Fruit fly (Drosophila melanogaster): ENCODE results near the gene CG15554.

Gene CG15554

dm6 chr3R:31127357-31127775 is 1.4 kb downstream of the CG15554 start (continued):
- TF ChIP-seq CG11247 (GFP tag; IDR thresholded peaks at IDR 0.05): no peak
- no peak for TF ChIP-seq CG8359 (GFP tag; optimal IDR thresholded peaks at IDR 0.05; ENCODE audit: borderline replicate concordance)
- TF ChIP-seq dpn (GFP tag; optimal IDR thresholded peaks at IDR 0.05): no peak
- TF ChIP-seq Fer2 (tag; optimal IDR thresholded peaks at IDR 0.05): no peak
- TF ChIP-seq zen2 (GFP tag; IDR thresholded peaks at IDR 0.05; ENCODE audit: partially characterized antibody): no peak
- no peak for TF ChIP-seq tgo (GFP tag; IDR thresholded peaks at IDR 0.05)
- no peak for TF ChIP-seq Side (GFP tag; optimal IDR thresholded peaks at IDR 0.05)
- TF ChIP-seq Optix (GFP tag; IDR thresholded peaks at IDR 0.05): no peak
- TF ChIP-seq emc (GFP tag; optimal IDR thresholded peaks at IDR 0.05): no peak
- TF ChIP-seq CG9215 (GFP tag; IDR thresholded peaks at IDR 0.05): no peak
- no peak for TF ChIP-seq CG6791 (GFP tag; IDR thresholded peaks at IDR 0.05; ENCODE audit: partially characterized antibody)
- TF ChIP-seq Hsf (GFP tag; optimal IDR thresholded peaks at IDR 0.05): no peak
- no peak for TF ChIP-seq CG1832 (GFP tag; optimal IDR thresholded peaks at IDR 0.05)
- no peak for TF ChIP-seq CG9817 (tag; optimal IDR thresholded peaks at IDR 0.05)
- TF ChIP-seq Nf-YC (tag; optimal IDR thresholded peaks at IDR 0.05): peak; percentile 1
- TF ChIP-seq disco-r (GFP tag; optimal IDR thresholded peaks at IDR 0.05): no peak
- no peak for TF ChIP-seq Dfd (GFP tag; optimal IDR thresholded peaks at IDR 0.05)
- TF ChIP-seq gcm (GFP tag; optimal IDR thresholded peaks at IDR 0.05): no peak
- TF ChIP-seq CG4820 (GFP tag; optimal IDR thresholded peaks at IDR 0.05): no peak
- no peak for TF ChIP-seq seq (GFP tag; IDR thresholded peaks at IDR 0.05)
- no peak for TF ChIP-seq row (GFP tag; IDR thresholded peaks at IDR 0.05)
- no peak for TF ChIP-seq Deaf1 (tag; optimal IDR thresholded peaks at IDR 0.05)
- TF ChIP-seq Sry-β (GFP tag; optimal IDR thresholded peaks at IDR 0.05): no peak
- no peak for TF ChIP-seq lov (optimal IDR thresholded peaks at IDR 0.05)
- TF ChIP-seq lov (GFP tag; IDR thresholded peaks at IDR 0.05): no peak
- no peak for TF ChIP-seq Elba2 (GFP tag; optimal IDR thresholded peaks at IDR 0.05)
- peak; percentile 45 for TF ChIP-seq Dp (GFP tag; optimal IDR thresholded peaks at IDR 0.05)
- no peak for TF ChIP-seq CG7786 (GFP tag; optimal IDR thresholded peaks at IDR 0.05)
- no peak for TF ChIP-seq D19A (tag; optimal IDR thresholded peaks at IDR 0.05)
- peak; percentile 29 for TF ChIP-seq Fer1 (GFP tag; optimal IDR thresholded peaks at IDR 0.05)
- TF ChIP-seq CG7745 (tag; optimal IDR thresholded peaks at IDR 0.05): no peak
- no peak for TF ChIP-seq CG14860 (GFP tag; IDR thresholded peaks at IDR 0.05; ENCODE audit: partially characterized antibody)
- peak; percentile 83 for TF ChIP-seq abd-A (tag; optimal IDR thresholded peaks at IDR 0.05)
- peak; percentile 17 for TF ChIP-seq CG2678 (tag; optimal IDR thresholded peaks at IDR 0.05)
- no peak for TF ChIP-seq Adf1 (GFP tag; IDR thresholded peaks at IDR 0.05)
- TF ChIP-seq Doc3 (GFP tag; IDR thresholded peaks at IDR 0.05; ENCODE audit: partially characterized antibody): no peak
- no peak for TF ChIP-seq sens-2 (GFP tag; IDR thresholded peaks at IDR 0.05)
- TF ChIP-seq mam (GFP tag; optimal IDR thresholded peaks at IDR 0.05): no peak
- no peak for TF ChIP-seq CG3065 (GFP tag; optimal IDR thresholded peaks at IDR 0.05)
- TF ChIP-seq grn (GFP tag; optimal IDR thresholded peaks at IDR 0.05): peak; percentile 88
- TF ChIP-seq CG12769 (tag; optimal IDR thresholded peaks at IDR 0.05): no peak
- TF ChIP-seq CG15073 (GFP tag; optimal IDR thresholded peaks at IDR 0.05): no peak
- no peak for TF ChIP-seq Mrtf (GFP tag; IDR thresholded peaks at IDR 0.05)

dm6 chr3R:31130566-31130965 is 4.6 kb downstream of the CG15554 start, which contains the start of gene Ktch:
TSS of gene Ktch (minus strand) at chr3R:31130666.
- no peak for TF ChIP-seq Xbp1 (GFP tag; optimal IDR thresholded peaks at IDR 0.05)
- TF ChIP-seq CG6689 (GFP tag; IDR thresholded peaks at IDR 0.05): no peak
- no peak for TF ChIP-seq Poxn (GFP tag; IDR thresholded peaks at IDR 0.05)
- no peak for TF ChIP-seq emc (GFP tag; optimal IDR thresholded peaks at IDR 0.05)
- TF ChIP-seq PHDP (tag; optimal IDR thresholded peaks at IDR 0.05): no peak
- no peak for TF ChIP-seq klu (GFP tag; IDR thresholded peaks at IDR 0.05)
- no peak for TF ChIP-seq cwo (GFP tag; optimal IDR thresholded peaks at IDR 0.05)
- no peak for TF ChIP-seq CG34224 (GFP tag; IDR thresholded peaks at IDR 0.05; ENCODE audit: partially characterized antibody)
- TF ChIP-seq CG17359 (tag; optimal IDR thresholded peaks at IDR 0.05): no peak
- no peak for TF ChIP-seq sr (GFP tag; IDR thresholded peaks at IDR 0.05)
- TF ChIP-seq chinmo (GFP tag; IDR thresholded peaks at IDR 0.05; ENCODE audit: partially characterized antibody): no peak
- TF ChIP-seq trh (GFP tag; optimal IDR thresholded peaks at IDR 0.05): no peak
- TF ChIP-seq sim (GFP tag; IDR thresholded peaks at IDR 0.05): no peak
